Fruit fly (Drosophila melanogaster) whole organism, embryonic: ENCODE measurements around the gene CG5447.

Source experiments
- Blimp-1 ChIP-seq: fragments of 200-800 bp; sonication (Bioruptor generic); optimal IDR thresholded peaks from 3 replicates; lab custom pipeline; 2018; ENCODE audit warnings: missing biosample characterization, missing genetic modification characterization, mild to moderate bottlenecking, moderate library complexity, missing genetic modification reagents
- CG10267 ChIP-seq: fragments of 200-800 bp; sonication (Bioruptor generic); optimal IDR thresholded peaks from 2 replicates; lab custom pipeline; 2018; ENCODE audit warnings: missing biosample characterization, mild to moderate bottlenecking, missing genetic modification characterization, moderate library complexity
- CG10431 ChIP-seq: fragments of 200-800 bp; sonication (Bioruptor generic); optimal IDR thresholded peaks from 3 replicates; lab custom pipeline; 2018; ENCODE audit warnings: missing biosample characterization, mild to moderate bottlenecking, missing genetic modification characterization
- CG12942 ChIP-seq: fragments of 200-800 bp; sonication (Bioruptor generic); optimal IDR thresholded peaks from 3 replicates; lab custom pipeline; 2016; ENCODE audit warnings: missing biosample characterization, missing genetic modification characterization
- CG17186 ChIP-seq: fragments of 200-800 bp; sonication (Bioruptor generic); optimal IDR thresholded peaks from 3 replicates; lab custom pipeline; 2017; ENCODE audit warnings: missing biosample characterization, missing genetic modification reagents, missing genetic modification characterization
- CG17802 ChIP-seq: fragments of 200-800 bp; sonication (Bioruptor generic); optimal IDR thresholded peaks from 2 replicates; lab custom pipeline; 2018; ENCODE audit warnings: missing biosample characterization, mild to moderate bottlenecking, missing genetic modification characterization, moderate library complexity
- CG17829 ChIP-seq: fragments of 200-800 bp; optimal IDR thresholded peaks from 2 replicates; lab custom pipeline; 2019; ENCODE audit warnings: missing biosample characterization, mild to moderate bottlenecking, missing genetic modification characterization, moderate library complexity
- CG17912 ChIP-seq: fragments of 200-800 bp; sonication (Bioruptor generic); optimal IDR thresholded peaks from 2 replicates; lab custom pipeline; 2018; ENCODE audit warnings: missing biosample characterization, mild to moderate bottlenecking, missing genetic modification characterization
- CG18262 ChIP-seq: fragments of 200-800 bp; optimal IDR thresholded peaks from 3 replicates; lab custom pipeline; 2019; ENCODE audit warnings: missing biosample characterization, mild to moderate bottlenecking, missing genetic modification characterization, moderate library complexity
- CG2120 ChIP-seq: fragments of 200-800 bp; sonication (Bioruptor generic); optimal IDR thresholded peaks from 3 replicates; lab custom pipeline; 2016; ENCODE audit warnings: missing biosample characterization, missing genetic modification characterization
- CG2678 ChIP-seq: fragments of 200-800 bp; sonication (Bioruptor generic); optimal IDR thresholded peaks from 3 replicates; lab custom pipeline; 2019; ENCODE audit warnings: missing biosample characterization, mild to moderate bottlenecking, missing genetic modification characterization, moderate library complexity
- CG2712 ChIP-seq: fragments of 200-800 bp; optimal IDR thresholded peaks from 3 replicates; lab custom pipeline; 2019; ENCODE audit warnings: missing biosample characterization, mild to moderate bottlenecking, missing genetic modification characterization, moderate library complexity
- CG31441 ChIP-seq: fragments of 200-800 bp; sonication (Bioruptor generic); IDR thresholded peaks from 2 replicates; pipeline ENCODE4 v1.3.6; 2022; ENCODE audit warnings: missing biosample characterization, missing genetic modification characterization
- CG6175 ChIP-seq: fragments of 200-800 bp; sonication (Bioruptor generic); IDR thresholded peaks from 3 replicates; pipeline ENCODE4 v1.3.6; 2022; ENCODE audit warnings: missing biosample characterization, missing genetic modification characterization
- CG6813 ChIP-seq: fragments of 200-800 bp; sonication (Bioruptor generic); optimal IDR thresholded peaks from 2 replicates; lab custom pipeline; 2017; ENCODE audit warnings: missing biosample characterization, missing genetic modification characterization, mild to moderate bottlenecking, moderate library complexity, missing genetic modification reagents
- CG7556 ChIP-seq: fragments of 200-800 bp; sonication (Bioruptor generic); optimal IDR thresholded peaks from 2 replicates; lab custom pipeline; 2017; ENCODE audit warnings: missing biosample characterization, mild to moderate bottlenecking, missing genetic modification characterization
- CG7839 ChIP-seq: fragments of 200-800 bp; sonication (Bioruptor generic); optimal IDR thresholded peaks from 3 replicates; lab custom pipeline; 2018; ENCODE audit warnings: missing biosample characterization, mild to moderate bottlenecking, missing genetic modification characterization, moderate library complexity
- CG7987 ChIP-seq: fragments of 200-800 bp; sonication (Bioruptor generic); optimal IDR thresholded peaks from 2 replicates; lab custom pipeline; 2018; ENCODE audit warnings: missing biosample characterization, mild to moderate bottlenecking, missing genetic modification characterization, moderate library complexity
- CG8290 ChIP-seq, 3 experiments: fragments of 200-800 bp; sonication (Bioruptor generic); optimal IDR thresholded peaks; 2 replicates each; lab custom pipeline; 2016 to 2019; ENCODE audit warnings: missing biosample characterization in 3 of 3, missing genetic modification characterization in 3 of 3, mild to moderate bottlenecking in 2 of 3, moderate library complexity in 1 of 3
- CG9727 ChIP-seq: fragments of 200-800 bp; sonication (Bioruptor generic); optimal IDR thresholded peaks from 3 replicates; lab custom pipeline; 2017; ENCODE audit warnings: missing biosample characterization, mild to moderate bottlenecking, missing genetic modification characterization
- CG9876 ChIP-seq: fragments of 200-800 bp; sonication (Bioruptor generic); optimal IDR thresholded peaks from 2 replicates; lab custom pipeline; 2016; ENCODE audit warnings: missing biosample characterization, missing genetic modification characterization
- CTCF ChIP-seq: fragments of 200-800 bp; sonication (Bioruptor generic); optimal IDR thresholded peaks from 2 replicates; lab custom pipeline; 2017; ENCODE audit warnings: missing biosample characterization, mild to moderate bottlenecking, missing genetic modification characterization, moderate library complexity
- ERR ChIP-seq: fragments of 200-800 bp; sonication (Bioruptor generic); optimal IDR thresholded peaks from 2 replicates; lab custom pipeline; 2016; ENCODE audit warnings: missing biosample characterization, missing genetic modification characterization
- Med ChIP-seq: fragments of 200-800 bp; sonication (Bioruptor generic); peaks from one replicate; lab custom pipeline; 2016; ENCODE audit warnings: missing biosample characterization, missing genetic modification characterization, mild to moderate bottlenecking, inconsistent platforms, moderate library complexity
- Meics ChIP-seq: fragments of 200-800 bp; sonication (Bioruptor generic); optimal IDR thresholded peaks from 2 replicates; lab custom pipeline; 2017; ENCODE audit warnings: missing biosample characterization, mild to moderate bottlenecking, missing genetic modification characterization
- NK7.1 ChIP-seq: fragments of 200-800 bp; sonication (Bioruptor generic); optimal IDR thresholded peaks from 3 replicates; lab custom pipeline; 2016; ENCODE audit warnings: missing biosample characterization, missing genetic modification characterization
- Opbp ChIP-seq: fragments of 200-800 bp; sonication (Bioruptor generic); IDR thresholded peaks from 3 replicates; pipeline ENCODE4 v1.3.6; 2022; ENCODE audit warnings: missing biosample characterization, missing genetic modification characterization; ENCODE audit not compliant: partially characterized antibody
- PHDP ChIP-seq: fragments of 200-800 bp; sonication (Bioruptor generic); optimal IDR thresholded peaks from 3 replicates; lab custom pipeline; 2018; ENCODE audit warnings: missing biosample characterization, mild to moderate bottlenecking, missing genetic modification characterization, moderate library complexity
- Xbp1 ChIP-seq: fragments of 200-800 bp; sonication (Bioruptor generic); optimal IDR thresholded peaks from 3 replicates; lab custom pipeline; 2016; ENCODE audit warnings: missing biosample characterization, mild to moderate bottlenecking, missing genetic modification characterization
- al ChIP-seq: fragments of 200-800 bp; sonication (Bioruptor generic); IDR thresholded peaks from 2 replicates; pipeline ENCODE4 v1.3.6; 2022; ENCODE audit warnings: missing biosample characterization, missing genetic modification characterization
- ci ChIP-seq: fragments of 200-800 bp; sonication (Bioruptor generic); IDR thresholded peaks from 3 replicates; pipeline ENCODE4 v1.3.6; 2022; ENCODE audit warnings: missing biosample characterization, missing genetic modification characterization
- corto ChIP-seq: fragments of 200-800 bp; sonication (Bioruptor generic); optimal IDR thresholded peaks from 2 replicates; lab custom pipeline; 2016; ENCODE audit warnings: missing biosample characterization, mild to moderate bottlenecking, missing genetic modification characterization, moderate library complexity
- crc ChIP-seq: fragments of 200-800 bp; sonication (Bioruptor generic); optimal IDR thresholded peaks from 2 replicates; lab custom pipeline; 2016; ENCODE audit warnings: missing biosample characterization, missing genetic modification characterization
- dmrt99B ChIP-seq: fragments of 200-800 bp; sonication (Bioruptor generic); optimal IDR thresholded peaks from 2 replicates; lab custom pipeline; 2018; ENCODE audit warnings: missing biosample characterization, mild to moderate bottlenecking, missing genetic modification characterization, moderate library complexity
- eve ChIP-seq, 2 experiments: fragments of >200 bp; optimal IDR thresholded peaks; 2 replicates each; lab custom pipeline; 2017; ENCODE audit warnings: missing biosample characterization in 2 of 2, missing genetic modification characterization in 2 of 2
- fd96Cb ChIP-seq: fragments of 200-800 bp; sonication (Bioruptor generic); optimal IDR thresholded peaks from 2 replicates; lab custom pipeline; 2018; ENCODE audit warnings: missing biosample characterization, mild to moderate bottlenecking, missing genetic modification characterization, moderate library complexity
- gcm ChIP-seq: fragments of 200-800 bp; sonication (Bioruptor generic); optimal IDR thresholded peaks from 2 replicates; lab custom pipeline; 2019; ENCODE audit warnings: missing biosample characterization, mild to moderate bottlenecking, missing genetic modification characterization, moderate library complexity
- hkb ChIP-seq, 2 experiments: fragments of 200-800 bp in 1 of 2; fragments of >200 bp in 1 of 2; sonication (Bioruptor generic) in 1 of 2; IDR thresholded peaks in 1 of 2; optimal IDR thresholded peaks in 1 of 2; 2 replicates each; pipeline versions ENCODE4 v1.3.6 to Lab custom; 2017 to 2022; ENCODE audit warnings: missing biosample characterization in 1 of 2, missing genetic modification characterization in 1 of 2
- lab ChIP-seq: fragments of 200-800 bp; sonication (Bioruptor generic); optimal IDR thresholded peaks from 3 replicates; lab custom pipeline; 2017; ENCODE audit warnings: missing biosample characterization, missing genetic modification characterization, mild to moderate bottlenecking, moderate library complexity, missing genetic modification reagents
- maf-S ChIP-seq: fragments of 200-800 bp; sonication (Bioruptor generic); optimal IDR thresholded peaks from 2 replicates; lab custom pipeline; 2016; ENCODE audit warnings: missing biosample characterization, missing genetic modification characterization
- nau ChIP-seq: fragments of 200-800 bp; sonication (Bioruptor generic); optimal IDR thresholded peaks from 3 replicates; lab custom pipeline; 2017; ENCODE audit warnings: missing biosample characterization, mild to moderate bottlenecking, missing genetic modification characterization, missing genetic modification reagents
- nmo ChIP-seq: fragments of 200-800 bp; sonication (Bioruptor generic); optimal IDR thresholded peaks from 2 replicates; lab custom pipeline; 2018; ENCODE audit warnings: missing biosample characterization, mild to moderate bottlenecking, missing genetic modification characterization, moderate library complexity
- oc ChIP-seq: fragments of 200-800 bp; sonication (Bioruptor generic); optimal IDR thresholded peaks from 2 replicates; lab custom pipeline; 2018; ENCODE audit warnings: missing biosample characterization, mild to moderate bottlenecking, missing genetic modification characterization, moderate library complexity
- onecut ChIP-seq: fragments of 200-800 bp; sonication (Bioruptor generic); IDR thresholded peaks from 2 replicates; pipeline ENCODE4 v1.3.6; 2022; ENCODE audit warnings: missing biosample characterization, missing genetic modification characterization
- phol ChIP-seq: fragments of 200-800 bp; sonication (Bioruptor generic); optimal IDR thresholded peaks from 3 replicates; lab custom pipeline; 2018; ENCODE audit warnings: missing biosample characterization, mild to moderate bottlenecking, missing genetic modification characterization, moderate library complexity
- row ChIP-seq: fragments of 200-800 bp; sonication (Bioruptor generic); IDR thresholded peaks from 3 replicates; pipeline ENCODE4 v1.3.6; 2022; ENCODE audit warnings: missing biosample characterization, missing genetic modification characterization
- sd ChIP-seq: fragments of 200-800 bp; sonication (Bioruptor generic); optimal IDR thresholded peaks from 3 replicates; lab custom pipeline; 2018; ENCODE audit warnings: missing biosample characterization, mild to moderate bottlenecking, missing genetic modification characterization, moderate library complexity
- sens ChIP-seq: fragments of 200-800 bp; sonication (Bioruptor generic); peaks from one replicate; lab custom pipeline; 2016; ENCODE audit warnings: missing biosample characterization, missing genetic modification characterization
- ttk ChIP-seq: fragments of 200-800 bp; sonication (Bioruptor generic); IDR thresholded peaks from 2 replicates; pipeline ENCODE4 v2.1.2; 2022; ENCODE audit warnings: missing biosample characterization, missing genetic modification characterization

Gene CG5447

DNA sequence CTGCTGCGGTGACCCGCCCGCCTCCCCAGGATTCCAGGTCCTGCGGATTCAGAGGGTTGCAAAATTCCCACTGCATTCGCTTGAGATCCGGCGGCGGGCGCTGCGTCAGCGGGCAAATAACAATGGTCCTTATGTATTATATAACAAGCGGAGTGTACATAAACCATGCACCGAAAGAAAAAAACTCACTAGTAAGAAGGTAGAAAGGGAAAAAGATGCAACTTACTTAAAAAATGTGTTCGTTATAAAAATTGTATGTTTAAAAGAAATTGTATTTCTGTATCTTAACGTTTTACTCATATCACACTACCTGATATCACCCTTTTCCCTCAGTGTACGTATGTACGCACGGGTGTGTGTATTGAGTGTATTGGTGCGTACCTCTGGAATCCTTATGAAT, 46.8 kb downstream of the CG5447 start (continued):
- 0 out of 2 replicates have a peak, but pooled peaks have one; percentile 21 for TF ChIP-seq onecut (GFP tag; lab: Robert Waterston, UW)
- no peak for TF ChIP-seq CG12942 (GFP tag; lab: Kevin White, UChicago)
- TF ChIP-seq CG31441 (GFP tag; lab: Robert Waterston, UW): 0 out of 2 replicates have a peak, but pooled peaks have one; percentile 28
- TF ChIP-seq CG17829: peak; percentile 7
- TF ChIP-seq CG9876 (GFP tag; lab: Kevin White, UChicago): no peak
- no peak for TF ChIP-seq oc (tag; lab: Kevin White, UChicago)
- TF ChIP-seq CG17802 (tag; lab: Kevin White, UChicago): no peak
- peak; percentile 21 for TF ChIP-seq CG7556 (GFP tag; lab: Kevin White, UChicago)
- no peak for TF ChIP-seq hkb (optimal IDR thresholded peaks at IDR 0.05; lab: Kevin White, UChicago)
- TF ChIP-seq hkb (GFP tag; IDR thresholded peaks at IDR 0.05; lab: Robert Waterston, UW): peak; percentile 36; the same call in 1 of the 2 replicates
- peak; percentile 76 for TF ChIP-seq Med
- no peak for TF ChIP-seq CG7987
- TF ChIP-seq CG2712: peak; percentile 48
- peak; percentile 23 for TF ChIP-seq fd96Cb
- peak; percentile 36 for TF ChIP-seq lab (GFP tag; lab: Kevin White, UChicago)
- peak; percentile 4 for TF ChIP-seq Meics
- TF ChIP-seq maf-S (GFP tag; lab: Kevin White, UChicago): no peak
- peak; percentile 43; the same call in 1 of the 3 replicates for TF ChIP-seq ci
- TF ChIP-seq gcm (GFP tag; lab: Kevin White, UChicago): no peak
- TF ChIP-seq CG17186: no peak
- no peak for TF ChIP-seq sd (tag; lab: Kevin White, UChicago)
- TF ChIP-seq CG9727 (GFP tag; lab: Kevin White, UChicago): peak; percentile 8
- no peak for TF ChIP-seq CG17912 (GFP tag; lab: Kevin White, UChicago)
- TF ChIP-seq phol (tag; lab: Kevin White, UChicago): peak; percentile 24
- no peak for TF ChIP-seq CG8290 (GFP tag; optimal IDR thresholded peaks at IDR 0.05; lab: Kevin White, UChicago)
- peak in 1 of 2 experiments; percentile 13 for TF ChIP-seq CG8290 (tag; optimal IDR thresholded peaks at IDR 0.05; lab: Kevin White, UChicago)
- TF ChIP-seq eve (GFP tag; optimal IDR thresholded peaks at IDR 0.05; lab: Kevin White, UChicago): peak in 1 of 2 experiments; percentile 35
- TF ChIP-seq CG6175 (GFP tag; lab: Robert Waterston, UW): no peak
- TF ChIP-seq PHDP (tag; lab: Kevin White, UChicago): peak; percentile 22
- TF ChIP-seq Opbp (GFP tag; lab: Robert Waterston, UW): no peak
- TF ChIP-seq corto (GFP tag; lab: Kevin White, UChicago): peak; percentile 54
- TF ChIP-seq ERR (GFP tag; lab: Kevin White, UChicago): no peak
- 0 out of 3 replicates have a peak, but pooled peaks have one; percentile 40 for TF ChIP-seq row (GFP tag; lab: Robert Waterston, UW)
- TF ChIP-seq CG18262: no peak
- peak; percentile 32 for TF ChIP-seq Blimp-1 (GFP tag; lab: Kevin White, UChicago)
- TF ChIP-seq sens (GFP tag; lab: Kevin White, UChicago): peak; percentile 20
- TF ChIP-seq CG6813 (GFP tag; lab: Kevin White, UChicago): peak; percentile 16
- TF ChIP-seq CG10431 (GFP tag; lab: Kevin White, UChicago): no peak
- no peak for TF ChIP-seq al
- TF ChIP-seq nmo: peak; percentile 8
- TF ChIP-seq NK7.1 (GFP tag; lab: Kevin White, UChicago): no peak
- TF ChIP-seq CG2120 (GFP tag; lab: Kevin White, UChicago): peak; percentile 14
- peak; percentile 18 for TF ChIP-seq dmrt99B (tag; lab: Kevin White, UChicago)
- peak; percentile 46 for TF ChIP-seq CG2678 (tag; lab: Kevin White, UChicago)
- peak; percentile 18 for TF ChIP-seq CG7839 (tag; lab: Kevin White, UChicago)
- no peak for TF ChIP-seq CG10267 (tag; lab: Kevin White, UChicago)
- no peak for TF ChIP-seq CTCF (GFP tag; lab: Kevin White, UChicago)
- TF ChIP-seq Xbp1 (GFP tag; lab: Kevin White, UChicago): peak; percentile 3
- no peak for TF ChIP-seq crc (GFP tag; lab: Kevin White, UChicago)
- TF ChIP-seq nau (GFP tag; lab: Kevin White, UChicago): no peak
- TF ChIP-seq ttk (GFP tag; lab: Robert Waterston, UW): 0 out of 2 replicates have a peak, but pooled peaks have one; percentile 32
